Fruit fly (Drosophila melanogaster): Measurements from ENCODE around the gene Ama.

DNA sequence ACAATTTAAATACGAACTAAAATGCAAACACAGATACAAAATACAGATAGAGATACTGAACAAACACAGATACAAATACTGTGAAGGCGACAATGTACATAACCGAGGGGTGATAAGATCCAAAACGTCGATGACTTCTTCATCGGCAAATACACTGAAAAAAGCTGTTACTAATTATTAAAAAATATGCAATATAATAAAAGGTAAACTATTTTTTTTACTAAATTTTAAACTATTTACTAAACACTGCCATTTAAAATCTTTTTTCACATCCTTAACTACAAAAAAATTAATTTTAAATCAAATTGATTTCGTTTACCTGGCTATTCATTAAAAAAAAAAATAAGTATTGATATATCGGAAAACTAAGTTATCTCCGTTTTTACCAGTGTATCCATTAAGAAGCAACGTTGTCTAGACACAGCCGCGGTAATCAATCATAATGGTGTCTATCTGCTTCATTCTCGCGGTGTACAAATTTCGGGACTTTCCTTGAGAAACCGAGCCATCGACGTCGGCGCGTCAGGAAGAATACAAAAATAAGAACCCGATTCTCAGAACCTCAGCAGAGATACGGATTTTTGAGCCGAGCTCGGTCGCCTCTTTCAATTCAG is 508 bp downstream of the Ama start:
- TF ChIP-seq cic (GFP tag; optimal IDR thresholded peaks at IDR 0.05): no peak
- no peak for TF ChIP-seq CG33017 (tag; optimal IDR thresholded peaks at IDR 0.05)
- TF ChIP-seq bab1 (GFP tag; optimal IDR thresholded peaks at IDR 0.05): no peak
- TF ChIP-seq CG12768 (GFP tag; optimal IDR thresholded peaks at IDR 0.05): no peak
- no peak for TF ChIP-seq Hr96 (GFP tag; optimal IDR thresholded peaks at IDR 0.05)
- TF ChIP-seq tj (GFP tag; optimal IDR thresholded peaks at IDR 0.05): no peak
- TF ChIP-seq CG14711 (tag; optimal IDR thresholded peaks at IDR 0.05): no peak
- no peak for TF ChIP-seq Crg-1 (GFP tag; optimal IDR thresholded peaks at IDR 0.05)
- no peak for TF ChIP-seq CG1620 (GFP tag; optimal IDR thresholded peaks at IDR 0.05)
- no peak for TF ChIP-seq Mnt (GFP tag; optimal IDR thresholded peaks at IDR 0.05)
- TF ChIP-seq CG5204 (GFP tag; optimal IDR thresholded peaks at IDR 0.05): no peak
- TF ChIP-seq toe (GFP tag; optimal IDR thresholded peaks at IDR 0.05): no peak
- TF ChIP-seq CG7101 (tag; optimal IDR thresholded peaks at IDR 0.05): no peak
